Worm (Caenorhabditis elegans) whole organism, L4 larva: ENCODE data around the gene ccch-1.

Experiments used
- D1046.2 ChIP-seq: fragments of 200-800 bp; sonication (Bioruptor generic); IDR thresholded peaks from 2 replicates; pipeline ENCODE4 v1.3.6; 2022; ENCODE audit warnings: missing genetic modification characterization, missing compliant biosample characterization
- F10B5.3 ChIP-seq: sonication (generic microtip); optimal IDR thresholded peaks from 2 replicates; lab custom pipeline; 2016; ENCODE audit warnings: mild to moderate bottlenecking, missing genetic modification characterization, missing compliant biosample characterization
- F44E2.7 ChIP-seq: fragments of 200-800 bp; sonication (Bioruptor generic); IDR thresholded peaks from 2 replicates; pipeline ENCODE4 v2.1.2; 2022; ENCODE audit warnings: missing genetic modification characterization, missing compliant biosample characterization
- F49E8.2 ChIP-seq: sonication (generic microtip); optimal IDR thresholded peaks from 2 replicates; lab custom pipeline; 2016; ENCODE audit warnings: missing compliant biosample characterization, mild to moderate bottlenecking, missing genetic modification characterization, borderline replicate concordance
- T26A8.4 ChIP-seq: fragments of 200-800 bp; sonication (Bioruptor generic); IDR thresholded peaks from 2 replicates; pipeline ENCODE4 v1.3.6; 2022; ENCODE audit warnings: missing genetic modification characterization, missing compliant biosample characterization
- Y48G9A.11 ChIP-seq: fragments of 200-800 bp; sonication (Bioruptor generic); IDR thresholded peaks from 2 replicates; pipeline ENCODE4 v1.3.6; 2022; ENCODE audit warnings: missing genetic modification reagents, missing genetic modification characterization, missing compliant biosample characterization
- aha-1 ChIP-seq: fragments of 150-350 bp; peaks from one replicate; lab custom pipeline; 2014; ENCODE audit warnings: missing biosample characterization, missing genetic modification characterization
- aly-2 ChIP-seq: sonication (generic microtip); optimal IDR thresholded peaks from 2 replicates; lab custom pipeline; 2018; ENCODE audit warnings: missing biosample characterization, missing genetic modification characterization
- ama-1 ChIP-seq: fragments of 150-350 bp; optimal IDR thresholded peaks from 2 replicates; lab custom pipeline; 2014; ENCODE audit warnings: inconsistent platforms, mixed read lengths
- arid-1 ChIP-seq: fragments of 200-800 bp; sonication (Bioruptor generic); conservative IDR thresholded peaks from 2 replicates; pipeline ENCODE4 v1.3.6; 2022; ENCODE audit warnings: missing genetic modification reagents, missing genetic modification characterization, missing compliant biosample characterization
- ceh-20 ChIP-seq: fragments of 200-800 bp; sonication (Bioruptor generic); IDR thresholded peaks from 2 replicates; pipeline ENCODE4 v1.3.6; 2022; ENCODE audit warnings: missing genetic modification reagents, missing genetic modification characterization, missing compliant biosample characterization
- ceh-32 ChIP-seq: sonication (generic microtip); optimal IDR thresholded peaks from 2 replicates; lab custom pipeline; 2016; ENCODE audit warnings: mild to moderate bottlenecking, missing genetic modification characterization, missing compliant biosample characterization; ENCODE audit not compliant: poor library complexity
- ceh-62 ChIP-seq: sonication (generic microtip); optimal IDR thresholded peaks from 2 replicates; lab custom pipeline; 2017; ENCODE audit warnings: missing biosample characterization, missing genetic modification characterization
- cey-2 ChIP-seq: sonication (generic microtip); optimal IDR thresholded peaks from 3 replicates; lab custom pipeline; 2017; ENCODE audit warnings: missing genetic modification characterization, mild to moderate bottlenecking, missing compliant biosample characterization, antibody characterized with exemption, borderline replicate concordance; ENCODE audit not compliant: insufficient read depth
- ctbp-1 ChIP-seq: fragments of 200-800 bp; sonication (Bioruptor generic); IDR thresholded peaks from 2 replicates; pipeline ENCODE4 v1.3.6; 2022; ENCODE audit warnings: missing genetic modification reagents, missing genetic modification characterization, missing compliant biosample characterization
- daf-12 ChIP-seq: fragments of 150-350 bp; optimal IDR thresholded peaks from 2 replicates; lab custom pipeline; 2014; ENCODE audit warnings: missing biosample characterization, missing genetic modification reagents, missing genetic modification characterization
- daf-19 ChIP-seq: fragments of 200-800 bp; sonication (Bioruptor generic); conservative IDR thresholded peaks from 2 replicates; pipeline ENCODE4 v1.3.6; 2022; ENCODE audit warnings: missing genetic modification characterization, missing compliant biosample characterization
- dmd-6 ChIP-seq: fragments of 200-800 bp; sonication (Bioruptor generic); IDR thresholded peaks from 2 replicates; pipeline ENCODE4 v1.3.6; 2022; ENCODE audit warnings: missing genetic modification reagents, missing genetic modification characterization, missing compliant biosample characterization
- dmd-8 ChIP-seq: fragments of 200-800 bp; sonication (Bioruptor generic); IDR thresholded peaks from 2 replicates; pipeline ENCODE4 v1.3.6; 2022; ENCODE audit warnings: missing genetic modification characterization, missing compliant biosample characterization
- dmd-9 ChIP-seq: fragments of 200-800 bp; sonication (Bioruptor generic); IDR thresholded peaks from 2 replicates; pipeline ENCODE4 v1.3.6; 2022; ENCODE audit warnings: missing genetic modification reagents, missing genetic modification characterization, missing compliant biosample characterization
- dpl-1 ChIP-seq: fragments of 150-350 bp; optimal IDR thresholded peaks from 2 replicates; lab custom pipeline; 2014; ENCODE audit warnings: missing biosample characterization, missing genetic modification reagents, missing genetic modification characterization
- dve-1 ChIP-seq: sonication (generic microtip); optimal IDR thresholded peaks from 2 replicates; lab custom pipeline; 2017; ENCODE audit warnings: antibody characterized with exemption, mild to moderate bottlenecking, missing genetic modification characterization, missing compliant biosample characterization; ENCODE audit not compliant: insufficient read depth
- egl-43 ChIP-seq: fragments of 200-800 bp; sonication (Bioruptor generic); IDR thresholded peaks from 2 replicates; pipeline ENCODE4 v1.3.6; 2022; ENCODE audit warnings: missing genetic modification reagents, missing genetic modification characterization, missing compliant biosample characterization
- hif-1 ChIP-seq, 2 experiments: sonication (generic microtip); optimal IDR thresholded peaks; 2 replicates each; lab custom pipeline; 2016 to 2017; ENCODE audit warnings: missing compliant biosample characterization in 2 of 2, missing genetic modification characterization in 2 of 2, missing genetic modification reagents in 2 of 2, missing genotype in 2 of 2, mild to moderate bottlenecking in 1 of 2
- hlh-11 ChIP-seq: fragments of 200-800 bp; sonication (Bioruptor generic); optimal IDR thresholded peaks from 2 replicates; lab custom pipeline; 2018; ENCODE audit warnings: mild to moderate bottlenecking, missing genetic modification characterization, missing compliant biosample characterization
- hlh-30 ChIP-seq: sonication (generic microtip); optimal IDR thresholded peaks from 2 replicates; lab custom pipeline; 2017; ENCODE audit warnings: antibody characterized with exemption, mild to moderate bottlenecking, missing genetic modification characterization, missing compliant biosample characterization; ENCODE audit not compliant: insufficient read depth
- hmg-1.1 ChIP-seq: fragments of 200-800 bp; sonication (Bioruptor generic); IDR thresholded peaks from 2 replicates; pipeline ENCODE4 v1.3.6; 2022; ENCODE audit warnings: missing genetic modification reagents, missing genetic modification characterization, missing compliant biosample characterization
- lim-7 ChIP-seq: fragments of 200-800 bp; sonication (Bioruptor generic); IDR thresholded peaks from 2 replicates; pipeline ENCODE4 v1.3.6; 2022; ENCODE audit warnings: missing genetic modification characterization, missing compliant biosample characterization
- lin-1 ChIP-seq: fragments of 200-800 bp; sonication (Bioruptor generic); IDR thresholded peaks from 2 replicates; pipeline ENCODE4 v1.3.6; 2022; ENCODE audit warnings: missing genetic modification reagents, missing genetic modification characterization, missing compliant biosample characterization
- lin-13 ChIP-seq: fragments of 150-350 bp; optimal IDR thresholded peaks from 2 replicates; lab custom pipeline; 2014; ENCODE audit warnings: missing biosample characterization, missing genetic modification reagents, missing genetic modification characterization
- lin-15B ChIP-seq: fragments of 150-350 bp; sonication (generic microtip); optimal IDR thresholded peaks from 3 replicates; lab custom pipeline; 2014; ENCODE audit warnings: missing biosample characterization, missing genetic modification characterization
- lir-3 ChIP-seq: sonication (generic microtip); optimal IDR thresholded peaks from 2 replicates; lab custom pipeline; 2016; ENCODE audit warnings: mild to moderate bottlenecking, missing genetic modification characterization, missing compliant biosample characterization
- madf-9 ChIP-seq: fragments of 200-800 bp; sonication (Bioruptor generic); conservative IDR thresholded peaks from 2 replicates; pipeline ENCODE4 v1.3.6; 2022; ENCODE audit warnings: missing genetic modification reagents, missing genetic modification characterization, missing compliant biosample characterization
- mdl-1 ChIP-seq, 2 experiments: fragments of 150-350 bp in 1 of 2; sonication (generic microtip) in 1 of 2; optimal IDR thresholded peaks; 2 replicates each; lab custom pipeline; 2014 to 2017; ENCODE audit warnings: missing biosample characterization in 2 of 2, missing genetic modification characterization in 2 of 2
- mdt-29 ChIP-seq: fragments of 200-800 bp; sonication (Bioruptor generic); IDR thresholded peaks from 2 replicates; pipeline ENCODE4 v1.3.6; 2022; ENCODE audit warnings: missing genetic modification reagents, missing genetic modification characterization, missing compliant biosample characterization
- mxl-2 ChIP-seq: fragments of 200-800 bp; sonication (Bioruptor generic); conservative IDR thresholded peaks from 2 replicates; pipeline ENCODE4 v1.3.6; 2022; ENCODE audit warnings: missing genetic modification reagents, missing genetic modification characterization, missing compliant biosample characterization
- nhr-10 ChIP-seq: fragments of 150-350 bp; optimal IDR thresholded peaks from 2 replicates; lab custom pipeline; 2014; ENCODE audit warnings: missing biosample characterization, missing genetic modification characterization
- nhr-11 ChIP-seq: fragments of 150-350 bp; optimal IDR thresholded peaks from 2 replicates; lab custom pipeline; 2014; ENCODE audit warnings: missing biosample characterization, missing genetic modification characterization
- nhr-41 ChIP-seq: fragments of 200-800 bp; sonication (Bioruptor generic); IDR thresholded peaks from 2 replicates; pipeline ENCODE4 v1.3.6; 2022; ENCODE audit warnings: missing genetic modification reagents, missing genetic modification characterization, missing compliant biosample characterization
- nhr-42 ChIP-seq: fragments of 200-800 bp; sonication (Bioruptor generic); IDR thresholded peaks from 2 replicates; pipeline ENCODE4 v1.3.6; 2022; ENCODE audit warnings: missing genetic modification characterization, missing compliant biosample characterization
- nhr-6 ChIP-seq: fragments of 150-350 bp; optimal IDR thresholded peaks from 2 replicates; lab custom pipeline; 2014; ENCODE audit warnings: missing biosample characterization, missing genetic modification characterization
- nhr-77 ChIP-seq: fragments of 150-350 bp; optimal IDR thresholded peaks from 2 replicates; lab custom pipeline; 2014; ENCODE audit warnings: missing biosample characterization, missing genetic modification characterization
- pha-4 ChIP-seq, 2 experiments: fragments of 150-350 bp in 1 of 2; fragments of 200-800 bp in 1 of 2; sonication (Bioruptor generic) in 1 of 2; IDR thresholded peaks in 1 of 2; optimal IDR thresholded peaks in 1 of 2; 2 replicates each; pipeline versions ENCODE4 v1.3.6 to Lab custom; 2014 to 2022; ENCODE audit warnings: missing genetic modification characterization in 2 of 2, missing genetic modification reagents in 2 of 2, missing biosample characterization in 1 of 2, missing compliant biosample characterization in 1 of 2
- rbr-2 ChIP-seq: sonication (generic microtip); optimal IDR thresholded peaks from 2 replicates; lab custom pipeline; 2016; ENCODE audit warnings: missing genotype, missing genetic modification characterization, missing compliant biosample characterization
- saeg-2 ChIP-seq: fragments of 200-800 bp; sonication (Bioruptor generic); IDR thresholded peaks from 2 replicates; pipeline ENCODE4 v1.3.6; 2022; ENCODE audit warnings: missing genetic modification reagents, missing genetic modification characterization, missing compliant biosample characterization
- snpc-4 ChIP-seq: fragments of 150-350 bp; optimal IDR thresholded peaks from 2 replicates; lab custom pipeline; 2014; ENCODE audit warnings: missing biosample characterization, missing genetic modification characterization
- unc-62 ChIP-seq, 3 experiments: fragments of 150-350 bp in 1 of 3; sonication (generic microtip); optimal IDR thresholded peaks in 2 of 3; peaks in 1 of 3; 1 replicate in 1 of 3; 2 replicates in 2 of 3; lab custom pipeline; 2014 to 2017; ENCODE audit warnings: missing biosample characterization in 3 of 3, missing genetic modification characterization in 3 of 3, missing genetic modification reagents in 3 of 3, missing genotype in 1 of 3
- zag-1 ChIP-seq: fragments of 150-350 bp; optimal IDR thresholded peaks from 2 replicates; lab custom pipeline; 2014; ENCODE audit warnings: missing biosample characterization, missing genetic modification characterization
- zfp-3 ChIP-seq: fragments of 200-800 bp; sonication (Bioruptor generic); conservative IDR thresholded peaks from 2 replicates; pipeline ENCODE4 v1.3.6; 2022; ENCODE audit warnings: missing genetic modification reagents, missing genetic modification characterization, missing compliant biosample characterization

The ccch-1 gene

ce11 chrV:11521448-11521847 is 6.2 kb upstream of the ccch-1 start, which contains the start of gene pafo-1:
TSS of gene pafo-1 (plus strand) at chrV:11521703.
- TF ChIP-seq dpl-1 (peak; percentile 99), F44E2.7 (GFP tag; lab: Robert Waterston, UW) (no peak), ceh-32 (tag; lab: Kevin White, UChicago) (peak; percentile 37), dmd-8 (no peak), rbr-2 (peak; percentile 80), Y48G9A.11 (GFP tag; lab: Robert Waterston, UW) (0 out of 2 replicates have a peak, but pooled peaks have one; percentile 27), arid-1 (GFP tag; lab: Robert Waterston, UW) (0 out of 2 replicates have a peak, but pooled peaks have one; percentile 18), dmd-6 (peak; percentile 84), pha-4 (GFP tag; IDR thresholded peaks at IDR 0.05; lab: Robert Waterston, UW) (no peak), pha-4 (tag; optimal IDR thresholded peaks at IDR 0.05; lab: Kevin White, UChicago) (no peak), ceh-62 (tag; lab: Kevin White, UChicago) (no peak), nhr-6 (tag; lab: Kevin White, UChicago) (peak; percentile 88), D1046.2 (0 out of 2 replicates have a peak, but pooled peaks have one; percentile 31), nhr-42 (peak; percentile 84), nhr-11 (tag; lab: Kevin White, UChicago) (peak; percentile 57), nhr-10 (tag; lab: Kevin White, UChicago) (no peak), madf-9 (GFP tag; lab: Robert Waterston, UW) (peak; percentile 46; the same call in 1 of the 2 replicates), F49E8.2 (tag; lab: Kevin White, UChicago) (peak; percentile 80), daf-12 (tag; lab: Kevin White, UChicago) (no peak), mxl-2 (GFP tag; lab: Robert Waterston, UW) (no peak), hif-1 (tag; optimal IDR thresholded peaks at IDR 0.05; lab: Kevin White, UChicago) (peak in 1 of 2 experiments; percentile 45), nhr-41 (GFP tag; lab: Robert Waterston, UW) (no peak), ctbp-1 (GFP tag; lab: Robert Waterston, UW) (peak; percentile 84), daf-19 (peak; percentile 66; the same call in 1 of the 2 replicates), T26A8.4 (peak; percentile 90), cey-2 (no peak), zfp-3 (0 out of 2 replicates have a peak, but pooled peaks have one; percentile 45), lim-7 (GFP tag; lab: Robert Waterston, UW) (0 out of 2 replicates have a peak, but pooled peaks have one; percentile 9), F10B5.3 (peak; percentile 73), ceh-20 (GFP tag; lab: Robert Waterston, UW) (peak; percentile 82), hlh-11 (peak; percentile 85), nhr-77 (tag; lab: Kevin White, UChicago) (peak; percentile 54), aha-1 (tag; lab: Kevin White, UChicago) (peak; percentile 96), ama-1 (lab: Kevin White, UChicago) (no peak), lin-13 (peak; percentile 75), saeg-2 (GFP tag; lab: Robert Waterston, UW) (0 out of 2 replicates have a peak, but pooled peaks have one; percentile 39), lir-3 (tag; lab: Kevin White, UChicago) (no peak), dmd-9 (GFP tag; lab: Robert Waterston, UW) (no peak), dve-1 (peak; percentile 81), egl-43 (0 out of 2 replicates have a peak, but pooled peaks have one; percentile 46), mdl-1 (tag; optimal IDR thresholded peaks at IDR 0.05; lab: Kevin White, UChicago) (peak in 1 of 2 experiments; percentile 52), unc-62 (GFP tag; optimal IDR thresholded peaks at IDR 0.05 in 1 of 2; lab: Kevin White, UChicago) (peak in 1 of 2 experiments; percentile 72), unc-62 (tag; optimal IDR thresholded peaks at IDR 0.05; lab: Kevin White, UChicago) (no peak), hmg-1.1 (GFP tag; lab: Robert Waterston, UW) (peak; percentile 81), zag-1 (no peak), snpc-4 (tag; lab: Kevin White, UChicago) (no peak), lin-1 (GFP tag; lab: Robert Waterston, UW) (peak; percentile 50; the same call in 1 of the 2 replicates), hlh-30 (peak; percentile 79), lin-15B (peak; percentile 9), mdt-29 (peak; percentile 82), aly-2 (tag; lab: Kevin White, UChicago) (no peak)
